Worm (Caenorhabditis elegans): ENCODE data around the gene M151.1.

DNA sequence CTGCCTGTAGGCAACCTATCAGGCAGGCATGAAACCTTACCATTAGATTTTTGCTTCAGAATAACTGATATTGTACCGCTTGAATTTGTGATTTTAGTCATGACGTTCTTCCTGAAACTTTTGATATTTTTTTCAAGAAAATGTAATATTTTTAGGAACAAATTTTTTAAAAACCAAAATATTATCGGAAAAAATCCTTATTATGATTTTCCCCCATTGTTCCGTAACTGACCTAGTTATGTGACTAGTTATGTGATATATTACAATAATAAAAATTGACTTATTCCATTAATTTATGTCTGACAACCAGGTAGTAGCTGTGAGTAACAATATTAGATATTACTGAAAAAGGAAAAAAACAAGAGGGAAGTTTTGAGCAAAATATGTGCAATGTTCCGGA lies 29.7 kb downstream of the M151.1 start, which contains the start of gene srx-98:
- no peak for TF ChIP-seq ceh-34 (tag; optimal IDR thresholded peaks at IDR 0.05)
- TF ChIP-seq nfya-1 (tag; optimal IDR thresholded peaks at IDR 0.05): no peak
- no peak for TF ChIP-seq unc-55 (GFP tag; optimal IDR thresholded peaks at IDR 0.05)
- no peak for TF ChIP-seq elt-4 (tag; optimal IDR thresholded peaks at IDR 0.05)
- no peak for TF ChIP-seq rnt-1 (tag; optimal IDR thresholded peaks at IDR 0.05)
- no peak for TF ChIP-seq ceh-18 (tag; optimal IDR thresholded peaks at IDR 0.05)
- no peak for TF ChIP-seq elt-2 (tag; optimal IDR thresholded peaks at IDR 0.05)
- no peak for TF ChIP-seq T23F11.4 (GFP tag; optimal IDR thresholded peaks at IDR 0.05)
- TF ChIP-seq pat-9 (tag; optimal IDR thresholded peaks at IDR 0.05): no peak

Measured in whole organism, late embryonic.